Worm (Caenorhabditis elegans) whole organism, midembryonic: ENCODE measurements around the gene M03F8.5.

Experiments
- T22C8.4 ChIP-seq: fragments of 200-800 bp; sonication (Bioruptor generic); IDR thresholded peaks from 2 replicates; pipeline ENCODE4 v1.3.6; 2022; ENCODE audit warnings: missing genetic modification characterization, missing compliant biosample characterization
- cog-1 ChIP-seq: sonication (generic microtip); optimal IDR thresholded peaks from 2 replicates; lab custom pipeline; 2016; ENCODE audit warnings: missing genetic modification characterization, missing compliant biosample characterization
- flt-1 ChIP-seq: fragments of 200-800 bp; sonication (Bioruptor generic); IDR thresholded peaks from 2 replicates; pipeline ENCODE4 v1.3.6; 2022; ENCODE audit warnings: missing genetic modification characterization, missing compliant biosample characterization
- klf-2 ChIP-seq: fragments of 200-800 bp; sonication (Bioruptor generic); conservative IDR thresholded peaks from 2 replicates; pipeline ENCODE4 v1.3.6; 2022; ENCODE audit warnings: missing genetic modification reagents, missing genetic modification characterization, missing compliant biosample characterization
- med-1 ChIP-seq: sonication (generic microtip); optimal IDR thresholded peaks from 2 replicates; lab custom pipeline; 2017; ENCODE audit warnings: missing genetic modification characterization, mild to moderate bottlenecking, missing compliant biosample characterization, antibody characterized with exemption, missing genetic modification reagents; ENCODE audit not compliant: insufficient read depth
- ref-1 ChIP-seq: fragments of 200-800 bp; sonication (Bioruptor generic); conservative IDR thresholded peaks from 2 replicates; pipeline ENCODE4 v1.3.6; 2022; ENCODE audit warnings: missing genetic modification reagents, missing genetic modification characterization, missing compliant biosample characterization
- tab-1 ChIP-seq: fragments of 200-800 bp; sonication (Bioruptor generic); IDR thresholded peaks from 2 replicates; pipeline ENCODE4 v1.3.6; 2022; ENCODE audit warnings: missing genetic modification characterization, missing compliant biosample characterization
- ztf-23 ChIP-seq: fragments of 200-800 bp; sonication (Bioruptor generic); IDR thresholded peaks from 2 replicates; pipeline ENCODE4 v1.3.6; 2022; ENCODE audit warnings: missing genetic modification reagents, missing genetic modification characterization, missing compliant biosample characterization
- ztf-29 ChIP-seq: fragments of 200-800 bp; sonication (Bioruptor generic); IDR thresholded peaks from 2 replicates; pipeline ENCODE4 v1.3.6; 2022; ENCODE audit warnings: missing genetic modification reagents, missing genetic modification characterization, missing compliant biosample characterization

M03F8.5 gene

ce11 chrV:5936691-5937090 lies at the start of gene M03F8.5, which contains the start of gene M03F8.7:
M03F8.5 (minus strand) TSS chrV:5936791.
M03F8.7 (plus strand) TSS chrV:5936939.
- TF ChIP-seq flt-1 (GFP tag; lab: Robert Waterston, UW) (no peak), tab-1 (GFP tag; lab: Robert Waterston, UW) (no peak), med-1 (GFP tag; lab: Kevin White, UChicago) (no peak), cog-1 (tag; lab: Kevin White, UChicago) (no peak), ref-1 (no peak), T22C8.4 (no peak), klf-2 (GFP tag; lab: Robert Waterston, UW) (no peak), ztf-29 (GFP tag; lab: Robert Waterston, UW) (no peak), ztf-23 (GFP tag; lab: Robert Waterston, UW) (no peak)

DNA sequence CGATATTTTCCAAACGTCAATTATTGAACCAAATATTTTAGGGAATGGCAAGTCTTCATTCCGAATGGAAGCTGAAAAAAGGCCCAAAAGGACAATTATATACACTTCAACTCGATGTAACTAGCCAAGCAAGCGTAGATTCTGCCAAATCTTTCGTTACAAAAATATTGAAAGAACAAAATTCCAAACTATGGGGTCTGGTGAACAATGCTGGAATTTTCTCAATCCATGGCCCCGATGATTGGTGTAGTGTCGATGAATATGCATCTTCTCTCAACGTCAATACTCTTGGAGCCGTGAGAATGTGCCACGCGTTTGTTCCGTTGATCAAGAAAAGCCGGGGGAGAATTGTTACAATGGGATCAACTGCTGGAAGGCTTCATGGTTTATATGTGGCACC lies 47.7 kb upstream of the M03F8.5 start:
- TF ChIP-seq ref-1, result no peak
- TF ChIP-seq cog-1 (tag; lab: Kevin White, UChicago), result no peak
- TF ChIP-seq ztf-23 (GFP tag; lab: Robert Waterston, UW), result no peak
- no peak for TF ChIP-seq klf-2 (GFP tag; lab: Robert Waterston, UW)
- no peak for TF ChIP-seq med-1 (GFP tag; lab: Kevin White, UChicago)
- no peak for TF ChIP-seq tab-1 (GFP tag; lab: Robert Waterston, UW)
- no peak for TF ChIP-seq T22C8.4
- TF ChIP-seq flt-1 (GFP tag; lab: Robert Waterston, UW), result no peak
- no peak for TF ChIP-seq ztf-29 (GFP tag; lab: Robert Waterston, UW)

DNA sequence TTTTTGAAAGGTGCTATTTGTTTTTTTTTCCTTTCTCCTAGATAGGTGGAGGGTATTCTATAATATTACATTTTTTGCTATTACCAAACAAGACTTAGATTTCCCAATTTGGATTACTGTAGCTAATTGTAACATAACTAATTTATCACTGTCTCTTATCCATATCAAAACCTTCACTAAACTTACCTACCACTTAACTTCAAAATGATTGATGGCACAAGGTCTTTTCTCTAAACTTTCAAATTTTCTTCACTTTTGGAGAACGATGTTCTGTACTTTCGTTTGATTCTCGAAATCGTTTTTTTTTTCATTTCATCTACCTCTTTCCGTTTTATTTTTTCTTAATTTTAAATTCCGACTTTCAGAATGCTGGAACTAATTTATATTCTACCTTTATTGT lies 46.8 kb upstream of the M03F8.5 start, which contains the start of gene dhs-16:
Gene dhs-16, plus strand, starts transcription at position 366 of the 400 bp plus-strand sequence.
- TF ChIP-seq T22C8.4 (no peak), ref-1 (no peak)

ce11 chrV:5982722-5983121 lies 46.1 kb upstream of the M03F8.5 start:
- no peak for TF ChIP-seq tab-1 (GFP tag; lab: Robert Waterston, UW)
- TF ChIP-seq T22C8.4, result no peak
- TF ChIP-seq klf-2 (GFP tag; lab: Robert Waterston, UW), result no peak
- no peak for TF ChIP-seq ref-1
- TF ChIP-seq ztf-23 (GFP tag; lab: Robert Waterston, UW), result no peak
- no peak for TF ChIP-seq flt-1 (GFP tag; lab: Robert Waterston, UW)

DNA sequence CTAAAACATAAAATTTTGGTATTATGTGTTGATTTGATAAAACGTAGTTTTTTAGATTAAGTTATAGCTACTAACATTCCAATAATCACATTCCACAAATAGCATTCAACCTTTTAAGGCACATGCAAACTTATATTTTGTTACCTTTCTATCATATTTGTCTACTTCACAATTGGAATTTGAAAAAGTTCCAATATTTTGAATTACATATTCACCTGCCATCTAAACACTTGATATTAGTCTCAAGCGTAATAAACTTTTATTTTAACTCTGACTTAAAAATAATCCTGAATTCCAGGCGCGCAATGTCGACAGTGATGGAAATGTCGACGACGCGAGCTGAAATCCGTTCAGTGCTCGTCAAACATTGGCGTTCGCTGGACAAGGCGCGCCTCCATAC lies 39.1 kb upstream of the M03F8.5 start, which contains the start of gene acy-2:
Gene acy-2, plus strand, starts transcription at position 301 of the 400 bp plus-strand sequence.
- no peak for TF ChIP-seq klf-2 (GFP tag; lab: Robert Waterston, UW)

DNA sequence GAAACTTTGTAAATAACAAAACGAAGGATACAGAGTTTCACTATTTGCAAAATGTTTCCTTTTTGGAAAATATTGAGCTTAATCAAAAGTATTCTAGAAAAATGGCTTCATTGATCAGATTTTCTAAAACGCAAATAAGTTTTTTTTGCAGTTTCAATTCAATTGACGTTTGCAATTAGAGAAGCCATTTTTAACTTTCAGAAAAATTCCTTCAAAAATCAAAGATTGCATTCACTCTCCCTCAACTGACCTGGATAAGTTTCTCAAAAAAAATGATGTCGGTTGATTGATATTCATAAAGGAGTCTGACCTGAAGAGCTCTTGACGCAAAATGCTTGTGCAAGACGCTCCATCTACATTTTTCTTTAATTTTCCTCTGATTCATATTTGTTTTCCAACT lies 37.1 kb upstream of the M03F8.5 start:
- no peak for TF ChIP-seq ztf-23 (GFP tag; lab: Robert Waterston, UW)
- TF ChIP-seq tab-1 (GFP tag; lab: Robert Waterston, UW), result no peak

DNA sequence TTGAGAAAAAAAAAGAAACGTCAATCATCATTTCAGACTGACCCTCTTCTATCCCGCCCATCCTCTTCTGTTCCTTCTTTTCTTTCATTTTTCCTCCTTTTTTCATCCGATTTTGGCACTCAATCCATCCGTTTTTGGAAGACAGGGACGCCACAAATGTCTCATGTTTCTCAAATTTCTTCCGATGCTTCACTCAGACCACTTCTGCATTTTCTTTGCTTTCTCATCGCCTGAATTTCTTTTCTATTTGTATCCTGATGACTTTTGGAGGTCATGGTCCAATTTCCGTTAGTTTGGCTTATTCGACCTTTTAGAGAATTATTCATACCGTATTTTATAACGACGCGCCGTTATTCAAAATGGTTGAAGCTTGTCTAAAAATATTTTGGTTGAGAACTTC lies 36.0 kb upstream of the M03F8.5 start:
- TF ChIP-seq flt-1 (GFP tag; lab: Robert Waterston, UW) (no peak), T22C8.4 (no peak), med-1 (GFP tag; lab: Kevin White, UChicago) (no peak), cog-1 (tag; lab: Kevin White, UChicago) (no peak), tab-1 (GFP tag; lab: Robert Waterston, UW) (no peak), ref-1 (no peak), ztf-23 (GFP tag; lab: Robert Waterston, UW) (no peak)

DNA sequence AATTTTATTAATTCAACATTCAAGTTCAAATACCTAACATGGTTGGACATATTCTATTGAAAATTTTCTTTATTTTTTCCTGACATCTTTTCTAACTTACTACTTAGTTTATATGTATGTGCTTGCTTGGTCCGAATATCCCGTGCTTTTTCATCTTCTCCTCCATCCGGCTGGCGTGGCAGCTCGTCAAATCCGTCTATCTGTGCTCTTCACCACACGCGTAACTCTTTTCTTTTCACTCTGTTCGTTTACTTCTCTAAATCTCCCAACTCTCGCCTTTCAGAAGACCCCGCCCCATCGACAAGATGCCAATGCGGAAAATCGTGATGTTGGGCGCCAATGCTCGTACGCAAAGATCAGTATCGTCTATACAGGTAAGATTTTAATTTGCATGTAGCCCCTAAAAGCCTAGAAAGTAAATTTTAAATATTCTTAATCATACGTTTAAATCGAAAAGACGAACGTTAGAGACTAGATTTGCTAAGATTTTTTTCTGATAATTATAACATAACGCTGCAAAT lies 28.1 kb upstream of the M03F8.5 start:
- no peak for TF ChIP-seq ztf-23 (GFP tag; lab: Robert Waterston, UW)
- TF ChIP-seq klf-2 (GFP tag; lab: Robert Waterston, UW), result no peak
- TF ChIP-seq flt-1 (GFP tag; lab: Robert Waterston, UW), result no peak
- no peak for TF ChIP-seq med-1 (GFP tag; lab: Kevin White, UChicago)
- no peak for TF ChIP-seq T22C8.4
- TF ChIP-seq ref-1, result no peak
- TF ChIP-seq cog-1 (tag; lab: Kevin White, UChicago), result no peak
- TF ChIP-seq tab-1 (GFP tag; lab: Robert Waterston, UW), result no peak
- no peak for TF ChIP-seq ztf-29 (GFP tag; lab: Robert Waterston, UW)

DNA sequence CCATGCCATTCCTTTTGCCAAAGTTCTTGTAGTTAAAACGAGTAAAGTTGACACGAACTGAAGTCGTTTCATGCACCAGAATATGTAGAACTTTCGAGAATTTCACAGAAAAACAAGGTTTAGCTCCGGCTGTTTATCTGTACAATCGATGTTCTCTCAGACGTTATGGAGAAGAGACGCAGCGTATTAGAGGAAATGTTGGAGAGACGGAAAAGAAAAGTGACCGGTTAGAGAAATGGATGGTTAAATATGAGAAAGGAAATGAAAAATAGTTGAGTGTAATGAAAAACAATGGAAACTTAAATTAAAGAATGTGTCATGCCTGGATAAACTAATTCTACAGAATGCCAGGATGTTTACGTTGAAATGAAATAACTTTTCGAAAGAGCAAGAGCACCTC lies 27.1 kb upstream of the M03F8.5 start, which contains the start of gene pcm-1:
Gene pcm-1, minus strand, starts transcription at position 187 of the 400 bp plus-strand sequence.
- TF ChIP-seq med-1 (GFP tag; lab: Kevin White, UChicago), result no peak
- no peak for TF ChIP-seq tab-1 (GFP tag; lab: Robert Waterston, UW)
- no peak for TF ChIP-seq ztf-29 (GFP tag; lab: Robert Waterston, UW)
- TF ChIP-seq cog-1 (tag; lab: Kevin White, UChicago), result no peak
- no peak for TF ChIP-seq ztf-23 (GFP tag; lab: Robert Waterston, UW)
- TF ChIP-seq ref-1, result no peak
- TF ChIP-seq klf-2 (GFP tag; lab: Robert Waterston, UW), result no peak
- no peak for TF ChIP-seq T22C8.4
- TF ChIP-seq flt-1 (GFP tag; lab: Robert Waterston, UW), result no peak

- TF ChIP-seq flt-1 (GFP tag; lab: Robert Waterston, UW), result no peak
- no peak for TF ChIP-seq ztf-29 (GFP tag; lab: Robert Waterston, UW)
- TF ChIP-seq med-1 (GFP tag; lab: Kevin White, UChicago), result no peak
- TF ChIP-seq cog-1 (tag; lab: Kevin White, UChicago), result no peak
- TF ChIP-seq ref-1, result no peak
- no peak for TF ChIP-seq klf-2 (GFP tag; lab: Robert Waterston, UW)
These were observed 26.5 kb upstream of the M03F8.5 start for ce11 chrV:5963092-5963491.
